Fruit fly (Drosophila melanogaster) whole organism, pupa: ENCODE data around the gene CG15880.

Source experiments
- CG8301 ChIP-seq: fragments of 200-800 bp; sonication (Bioruptor generic); optimal IDR thresholded peaks from 2 replicates; lab custom pipeline; 2018; ENCODE audit warnings: missing biosample characterization, mild to moderate bottlenecking, missing genetic modification characterization
- EcR ChIP-seq: fragments of 200-800 bp; sonication (Bioruptor generic); optimal IDR thresholded peaks from 3 replicates; lab custom pipeline; 2019; ENCODE audit warnings: missing biosample characterization, missing genetic modification characterization, mild to moderate bottlenecking, moderate library complexity, missing genetic modification reagents

dm6 chr2L:850727-851257 is 33.0 kb upstream of the CG15880 start, which contains the start of gene drongo:
- no peak for TF ChIP-seq CG8301
- TF ChIP-seq EcR (GFP tag; lab: Kevin White, UChicago): peak; percentile 53
